Fruit fly (Drosophila melanogaster): Measurements from ENCODE around the gene comm.

Gene comm

DNA sequence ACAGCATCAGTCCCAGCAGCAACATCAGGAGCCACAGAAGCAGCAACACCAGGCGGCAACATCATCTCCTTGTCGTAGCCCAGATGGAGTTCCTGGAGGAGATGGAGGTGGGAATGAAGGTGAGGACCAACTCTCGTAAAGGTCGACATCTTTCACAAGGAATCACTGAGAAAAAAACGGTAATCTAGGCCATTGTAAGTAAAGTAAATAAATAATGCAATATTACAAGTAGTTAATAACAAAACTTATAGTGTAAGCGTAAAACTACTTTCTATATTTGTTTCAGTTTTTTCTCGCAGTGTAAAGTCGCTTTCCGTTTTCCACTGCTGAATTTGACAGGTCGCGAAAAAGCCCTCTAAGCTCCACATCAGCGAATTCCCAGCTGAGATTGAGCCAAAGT lies 24.6 kb upstream of the comm start:
- TF ChIP-seq Dll (optimal IDR thresholded peaks at IDR 0.05) (no peak), psq (optimal IDR thresholded peaks at IDR 0.05) (no peak), CG8478 (optimal IDR thresholded peaks at IDR 0.05) (no peak), EcR (GFP tag; optimal IDR thresholded peaks at IDR 0.05) (no peak), usp (GFP tag; optimal IDR thresholded peaks at IDR 0.05) (no peak), pan (optimal IDR thresholded peaks at IDR 0.05) (no peak)

DNA sequence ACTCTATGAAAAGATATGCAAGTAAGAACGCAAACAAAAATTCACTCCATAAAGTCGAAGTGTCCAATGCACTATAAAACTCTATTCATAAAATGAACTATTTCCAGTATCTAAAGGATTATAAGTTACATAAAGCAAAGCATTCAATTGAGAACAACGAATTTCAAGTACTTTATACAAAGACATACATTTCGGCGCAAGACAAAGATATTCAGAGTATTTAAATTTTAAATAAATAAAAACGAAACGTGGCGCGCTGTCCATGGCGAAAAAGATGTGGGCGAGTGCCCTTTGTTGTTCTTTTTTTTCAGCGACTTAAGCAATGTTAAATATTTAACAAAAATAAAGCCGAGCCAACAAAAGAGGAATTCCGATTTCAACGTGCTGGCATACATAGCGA lies 21.0 kb upstream of the comm start:
- TF ChIP-seq pan (optimal IDR thresholded peaks at IDR 0.05) = no peak
- no peak for TF ChIP-seq CG8478 (optimal IDR thresholded peaks at IDR 0.05)
- TF ChIP-seq psq (optimal IDR thresholded peaks at IDR 0.05) = no peak
- TF ChIP-seq Dll (optimal IDR thresholded peaks at IDR 0.05) = no peak
- no peak for TF ChIP-seq usp (GFP tag; optimal IDR thresholded peaks at IDR 0.05)
- TF ChIP-seq EcR (GFP tag; optimal IDR thresholded peaks at IDR 0.05) = no peak

DNA sequence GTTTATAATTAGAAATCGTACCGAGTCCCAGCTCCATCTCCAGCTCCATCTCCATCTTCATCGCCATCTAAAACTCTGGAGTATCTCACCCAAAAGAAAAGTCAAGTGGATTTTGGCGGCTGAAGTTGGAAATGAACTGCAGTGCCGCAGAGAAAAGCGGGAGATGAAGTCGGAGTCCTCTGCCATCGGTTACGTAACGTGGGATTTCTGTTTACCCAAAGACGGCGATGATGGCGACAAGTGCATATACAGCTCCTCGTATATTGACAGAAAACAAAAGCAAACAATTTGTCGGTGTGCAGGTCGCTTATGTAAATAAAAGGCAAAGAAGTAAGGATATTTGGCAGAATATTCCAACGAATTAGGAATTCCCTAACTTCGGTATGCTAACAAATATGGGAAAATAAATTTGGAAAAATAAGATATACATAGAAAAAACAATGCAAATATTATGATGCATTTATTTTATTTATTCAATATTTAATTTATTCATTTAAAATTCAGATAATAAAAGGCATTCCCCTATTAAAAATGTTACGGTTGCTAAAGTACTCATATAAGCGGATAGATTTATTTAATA lies 20.2 kb upstream of the comm start:
- TF ChIP-seq usp (GFP tag; optimal IDR thresholded peaks at IDR 0.05) (no peak), CG8478 (optimal IDR thresholded peaks at IDR 0.05) (no peak), Dll (optimal IDR thresholded peaks at IDR 0.05) (no peak)

DNA sequence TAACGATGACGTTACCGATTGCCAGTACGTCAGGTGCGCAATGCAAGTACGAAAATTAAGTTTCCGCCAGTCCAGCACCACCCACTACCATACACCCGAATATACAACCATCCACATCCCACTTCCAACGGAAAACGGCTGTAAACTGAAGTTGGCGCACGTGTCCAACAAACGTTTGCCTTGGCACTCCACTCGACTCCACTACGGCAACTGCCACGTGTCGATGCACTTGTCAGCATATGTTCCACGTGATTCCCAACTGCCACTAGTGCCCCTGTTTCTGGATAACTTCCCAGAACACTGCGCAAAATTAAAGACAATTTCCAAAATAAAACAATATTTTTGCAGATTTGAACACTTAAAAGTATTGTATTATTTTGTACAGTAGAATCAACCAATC lies 18.0 kb upstream of the comm start:
- no peak for TF ChIP-seq psq (optimal IDR thresholded peaks at IDR 0.05)
- no peak for TF ChIP-seq usp (GFP tag; optimal IDR thresholded peaks at IDR 0.05)
- no peak for TF ChIP-seq pan (optimal IDR thresholded peaks at IDR 0.05)
- no peak for TF ChIP-seq EcR (GFP tag; optimal IDR thresholded peaks at IDR 0.05)
- TF ChIP-seq Dll (optimal IDR thresholded peaks at IDR 0.05) = no peak
- TF ChIP-seq CG8478 (optimal IDR thresholded peaks at IDR 0.05) = no peak

DNA sequence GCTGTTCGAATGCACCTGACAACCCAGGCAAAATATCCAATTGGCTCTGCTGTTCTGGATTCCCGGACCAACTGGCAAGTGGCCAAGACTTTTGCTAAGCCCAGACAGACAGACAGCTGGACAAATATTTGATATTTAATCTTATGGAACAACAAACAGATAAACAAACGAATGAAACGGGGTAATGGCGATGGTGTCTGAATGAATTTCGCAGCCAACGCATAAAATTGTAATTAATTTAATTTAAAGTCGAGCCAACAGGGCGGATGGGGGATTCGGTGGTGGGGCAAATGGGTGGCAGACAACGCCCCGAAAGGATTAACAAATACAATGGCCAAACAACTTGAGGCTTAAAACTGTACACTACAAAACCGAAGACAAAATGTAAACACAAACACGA lies 13.6 kb upstream of the comm start:
- TF ChIP-seq usp (GFP tag; optimal IDR thresholded peaks at IDR 0.05) = no peak
- TF ChIP-seq EcR (GFP tag; optimal IDR thresholded peaks at IDR 0.05) = no peak
- TF ChIP-seq psq (optimal IDR thresholded peaks at IDR 0.05) = no peak
- no peak for TF ChIP-seq CG8478 (optimal IDR thresholded peaks at IDR 0.05)
- TF ChIP-seq pan (optimal IDR thresholded peaks at IDR 0.05) = no peak
- no peak for TF ChIP-seq Dll (optimal IDR thresholded peaks at IDR 0.05)

DNA sequence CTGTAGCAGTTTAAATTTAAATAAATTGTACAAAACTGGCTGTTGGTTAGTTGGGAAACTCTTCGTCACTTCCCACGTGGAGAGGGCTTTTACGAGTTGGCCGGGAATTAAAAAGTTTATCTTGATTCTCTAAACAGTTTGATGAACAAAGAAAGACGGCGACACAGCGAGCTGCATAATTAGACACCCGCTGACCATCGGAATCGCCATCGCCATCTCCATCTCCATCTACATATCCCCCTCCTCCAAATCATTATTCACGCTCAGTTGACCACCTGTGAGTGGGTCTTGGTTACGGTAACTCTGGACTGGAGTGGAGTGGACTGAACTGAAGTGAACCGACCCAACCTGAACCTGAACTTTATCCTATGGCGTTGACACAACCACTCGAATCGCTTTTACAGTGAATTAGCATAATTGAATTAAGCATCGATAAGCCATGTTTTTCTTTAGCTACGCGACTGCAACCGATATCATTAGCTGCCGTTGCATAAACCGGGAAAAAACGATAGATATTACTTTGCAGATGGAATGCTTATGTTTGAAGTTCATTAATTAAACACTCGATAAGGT lies 12.6 kb upstream of the comm start:
- TF ChIP-seq pan (optimal IDR thresholded peaks at IDR 0.05) (no peak), psq (optimal IDR thresholded peaks at IDR 0.05) (no peak), Dll (optimal IDR thresholded peaks at IDR 0.05) (no peak), EcR (GFP tag; optimal IDR thresholded peaks at IDR 0.05) (no peak), CG8478 (optimal IDR thresholded peaks at IDR 0.05) (no peak), usp (GFP tag; optimal IDR thresholded peaks at IDR 0.05) (no peak)

DNA sequence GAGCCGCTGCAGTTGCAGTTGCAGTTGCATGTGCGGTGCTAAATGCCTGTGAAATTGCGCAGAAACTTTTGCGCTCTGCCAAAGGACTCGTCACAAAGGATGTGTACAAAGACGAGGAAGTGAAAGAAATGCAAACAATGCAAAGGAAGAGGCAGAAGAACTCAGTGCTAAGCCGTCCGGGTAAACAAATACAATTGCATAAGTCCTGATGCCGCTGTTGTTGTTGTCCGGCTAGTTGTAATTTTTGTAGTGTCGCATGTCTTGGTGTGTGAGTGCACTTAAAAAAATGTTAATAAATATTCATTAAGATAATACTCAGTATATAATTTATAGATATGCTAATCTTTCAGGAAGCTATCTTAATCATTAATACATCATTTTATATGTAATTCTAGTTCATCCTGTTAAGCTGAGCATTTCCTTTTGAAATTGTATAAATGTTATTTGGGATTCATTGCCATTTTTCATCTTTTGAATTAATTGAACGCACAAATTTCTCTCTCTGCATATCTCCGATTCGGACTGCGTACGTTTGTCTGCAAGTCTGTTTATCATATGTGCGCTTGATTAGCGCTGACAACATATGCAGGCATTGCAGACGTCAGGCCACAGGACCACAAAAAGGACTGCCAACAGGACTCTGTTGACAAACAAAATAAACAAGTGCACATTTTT lies 3.7 kb upstream of the comm start:
- no peak for TF ChIP-seq CG8478 (optimal IDR thresholded peaks at IDR 0.05)
- no peak for TF ChIP-seq EcR (GFP tag; optimal IDR thresholded peaks at IDR 0.05)
- TF ChIP-seq pan (optimal IDR thresholded peaks at IDR 0.05) = no peak
- no peak for TF ChIP-seq Dll (optimal IDR thresholded peaks at IDR 0.05)
- no peak for TF ChIP-seq psq (optimal IDR thresholded peaks at IDR 0.05)
- TF ChIP-seq usp (GFP tag; optimal IDR thresholded peaks at IDR 0.05) = no peak

DNA sequence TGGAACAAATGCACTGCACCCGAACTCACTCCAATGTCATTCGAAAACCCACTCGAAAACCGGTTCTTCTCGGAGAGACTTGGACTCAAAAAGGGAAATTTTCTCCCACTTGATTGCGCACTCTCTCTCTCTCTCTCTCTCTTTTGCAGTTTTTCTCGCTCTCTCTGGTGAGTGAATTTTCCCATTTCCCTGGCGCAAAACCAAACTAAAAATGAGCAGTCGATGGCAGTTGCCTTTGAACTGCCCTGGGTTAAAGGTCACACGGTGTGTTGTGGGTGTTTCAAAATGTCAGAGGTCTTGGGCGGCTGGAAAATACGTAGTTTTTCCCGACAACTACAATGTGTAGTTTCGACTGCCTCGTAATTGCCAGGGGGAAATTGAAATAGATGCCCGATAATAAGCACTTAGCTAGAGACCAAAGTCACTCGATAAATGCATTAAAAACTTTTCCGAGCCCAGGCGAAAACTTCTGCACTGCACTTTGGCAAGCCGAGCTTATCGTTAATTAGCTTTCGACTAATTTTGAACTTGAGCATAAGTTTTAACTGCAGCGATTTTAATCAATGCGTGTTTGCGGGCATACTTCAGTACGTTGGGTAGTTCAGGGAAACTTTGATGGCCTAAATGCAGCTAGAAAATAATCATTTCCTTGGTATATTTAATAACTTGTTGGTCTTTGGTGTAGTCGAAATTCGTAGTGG lies 1.2 kb upstream of the comm start:
- TF ChIP-seq Dll (optimal IDR thresholded peaks at IDR 0.05) (peak; percentile 58), usp (GFP tag; optimal IDR thresholded peaks at IDR 0.05) (no peak)

DNA sequence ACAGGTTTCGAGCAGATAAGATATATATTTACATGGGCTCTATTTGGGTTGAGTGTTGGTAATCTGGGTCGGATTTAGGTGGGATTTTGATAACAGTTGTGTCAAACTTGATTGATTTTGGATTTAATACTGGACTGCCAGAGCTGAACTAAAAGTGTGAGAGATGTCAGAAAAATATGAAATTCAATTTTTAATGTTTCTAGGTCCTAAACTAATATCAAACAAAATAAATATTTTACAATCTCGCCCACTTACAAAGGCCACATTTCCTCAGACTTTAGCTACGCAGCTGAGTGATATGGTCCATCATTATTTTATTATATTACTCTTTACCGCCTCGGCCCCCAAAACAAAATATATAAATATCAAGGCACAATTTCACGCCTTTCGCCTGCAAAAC lies 1.4 kb downstream of the comm start:
- no peak for TF ChIP-seq CG8478 (optimal IDR thresholded peaks at IDR 0.05)
- TF ChIP-seq EcR (GFP tag; optimal IDR thresholded peaks at IDR 0.05) = no peak
- no peak for TF ChIP-seq pan (optimal IDR thresholded peaks at IDR 0.05)
- TF ChIP-seq Dll (optimal IDR thresholded peaks at IDR 0.05) = no peak
- no peak for TF ChIP-seq psq (optimal IDR thresholded peaks at IDR 0.05)
- TF ChIP-seq usp (GFP tag; optimal IDR thresholded peaks at IDR 0.05) = no peak

DNA sequence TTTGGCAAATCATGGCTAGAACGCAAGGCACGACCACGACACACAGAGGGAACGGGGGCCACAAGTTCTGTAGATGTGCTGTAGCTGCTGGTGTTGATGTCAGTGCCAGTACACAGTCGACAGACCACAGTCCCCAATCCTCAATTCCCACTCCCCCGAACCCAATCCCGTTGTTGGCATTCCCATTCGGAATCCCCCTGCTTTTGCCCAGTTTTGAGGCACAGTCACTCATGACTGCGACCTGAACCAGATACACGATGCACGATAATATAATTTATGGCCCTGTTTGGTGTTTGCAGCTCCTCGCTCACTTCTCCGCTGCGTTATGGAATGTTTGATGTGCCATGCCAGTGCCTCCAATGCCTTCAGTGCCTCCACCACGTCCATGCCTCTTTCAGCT lies 7.3 kb downstream of the comm start:
- no peak for TF ChIP-seq CG8478 (optimal IDR thresholded peaks at IDR 0.05)
- no peak for TF ChIP-seq pan (optimal IDR thresholded peaks at IDR 0.05)
- TF ChIP-seq Dll (optimal IDR thresholded peaks at IDR 0.05) = no peak
- no peak for TF ChIP-seq usp (GFP tag; optimal IDR thresholded peaks at IDR 0.05)
- no peak for TF ChIP-seq psq (optimal IDR thresholded peaks at IDR 0.05)
- no peak for TF ChIP-seq EcR (GFP tag; optimal IDR thresholded peaks at IDR 0.05)

DNA sequence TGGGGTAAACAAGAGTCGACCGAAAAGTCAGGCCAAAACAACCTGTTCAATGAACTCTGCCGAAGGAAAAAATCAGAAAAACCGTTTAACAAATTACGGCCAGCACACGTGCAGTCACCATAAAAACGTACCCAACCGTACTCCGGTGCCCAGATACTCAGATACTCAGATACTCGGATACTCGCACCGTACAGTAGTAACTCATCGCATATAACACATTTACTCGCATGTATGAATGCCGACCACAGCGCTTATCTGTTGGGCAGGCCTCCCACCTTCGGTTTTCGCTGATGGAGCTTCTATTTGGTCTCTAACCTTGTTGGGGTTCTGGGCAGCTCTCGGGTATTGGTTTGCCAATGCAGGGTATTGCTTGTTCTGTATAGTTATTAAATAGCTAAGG lies 8.0 kb downstream of the comm start:
- TF ChIP-seq pan (optimal IDR thresholded peaks at IDR 0.05) (no peak), CG8478 (optimal IDR thresholded peaks at IDR 0.05) (no peak), EcR (GFP tag; optimal IDR thresholded peaks at IDR 0.05) (no peak), psq (optimal IDR thresholded peaks at IDR 0.05) (no peak), usp (GFP tag; optimal IDR thresholded peaks at IDR 0.05) (no peak), Dll (optimal IDR thresholded peaks at IDR 0.05) (no peak)

DNA sequence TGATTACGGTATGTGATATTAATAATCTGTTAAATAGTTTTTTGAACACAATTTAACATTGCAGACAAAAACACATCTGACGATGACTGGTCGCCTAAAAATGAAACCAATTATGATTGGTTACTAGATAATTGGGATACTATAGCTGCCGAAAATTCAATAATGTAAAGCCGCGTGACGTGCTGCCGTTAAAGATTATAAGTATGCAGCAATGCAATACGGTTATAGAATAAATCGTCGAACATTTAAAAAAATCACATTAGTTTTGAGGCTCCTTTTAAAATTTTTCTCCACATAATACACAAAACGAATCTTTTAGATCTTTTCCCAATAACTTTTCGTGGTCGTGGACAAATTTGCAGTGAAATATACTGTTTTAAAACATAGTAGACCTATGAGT lies 10.7 kb downstream of the comm start, which contains the start of gene CG42570:
TSS of gene CG42570 (plus strand) at position 301 of the 400 bp plus-strand sequence.
- no peak for TF ChIP-seq pan (optimal IDR thresholded peaks at IDR 0.05)
- TF ChIP-seq CG8478 (optimal IDR thresholded peaks at IDR 0.05) = no peak
- no peak for TF ChIP-seq psq (optimal IDR thresholded peaks at IDR 0.05)
- TF ChIP-seq EcR (GFP tag; optimal IDR thresholded peaks at IDR 0.05) = no peak
- no peak for TF ChIP-seq usp (GFP tag; optimal IDR thresholded peaks at IDR 0.05)
- TF ChIP-seq Dll (optimal IDR thresholded peaks at IDR 0.05) = no peak
